Worm (Caenorhabditis elegans) whole organism, L3 larva: ENCODE data around the gene txdc-9.

Experiments
- R02D3.7 ChIP-seq: fragments of 150-350 bp; optimal IDR thresholded peaks from 2 replicates; lab custom pipeline; 2014; ENCODE audit warnings: missing biosample characterization, missing genetic modification characterization
- ama-1 ChIP-seq: fragments of 150-350 bp; optimal IDR thresholded peaks from 2 replicates; lab custom pipeline; 2018
- egl-5 ChIP-seq: fragments of 150-350 bp; optimal IDR thresholded peaks from 2 replicates; lab custom pipeline; 2017; ENCODE audit warnings: missing biosample characterization, missing genetic modification reagents, missing genetic modification characterization, inconsistent platforms
- elt-2 ChIP-seq: sonication (generic microtip); optimal IDR thresholded peaks from 2 replicates; lab custom pipeline; 2016; ENCODE audit warnings: missing genetic modification reagents, mild to moderate bottlenecking, missing genetic modification characterization, missing compliant biosample characterization
- fos-1 ChIP-seq: fragments of 150-350 bp; optimal IDR thresholded peaks from 2 replicates; lab custom pipeline; 2014; ENCODE audit warnings: missing biosample characterization, missing genetic modification characterization
- jun-1 ChIP-seq: fragments of 150-350 bp; optimal IDR thresholded peaks from 2 replicates; lab custom pipeline; 2014; ENCODE audit warnings: missing biosample characterization, missing genetic modification reagents, missing genetic modification characterization
- lin-39 ChIP-seq: fragments of 150-350 bp; optimal IDR thresholded peaks from 2 replicates; lab custom pipeline; 2018; ENCODE audit warnings: missing biosample characterization, missing genetic modification reagents, missing genetic modification characterization
- mdl-1 ChIP-seq: fragments of 150-350 bp; optimal IDR thresholded peaks from 2 replicates; lab custom pipeline; 2014; ENCODE audit warnings: missing biosample characterization, missing genetic modification characterization
- nhr-11 ChIP-seq: fragments of 150-350 bp; optimal IDR thresholded peaks from 2 replicates; lab custom pipeline; 2014; ENCODE audit warnings: missing biosample characterization, missing genetic modification characterization
- nhr-12 ChIP-seq: fragments of 150-350 bp; optimal IDR thresholded peaks from 2 replicates; lab custom pipeline; 2014; ENCODE audit warnings: missing biosample characterization, missing genetic modification characterization
- nhr-237 ChIP-seq: fragments of 150-350 bp; optimal IDR thresholded peaks from 2 replicates; lab custom pipeline; 2014; ENCODE audit warnings: missing biosample characterization, missing genetic modification characterization
- nhr-25 ChIP-seq: sonication (generic microtip); optimal IDR thresholded peaks from 2 replicates; lab custom pipeline; 2017; ENCODE audit warnings: missing biosample characterization, missing genetic modification characterization
- nhr-77 ChIP-seq: fragments of 150-350 bp; optimal IDR thresholded peaks from 2 replicates; lab custom pipeline; 2014; ENCODE audit warnings: missing biosample characterization, missing genetic modification characterization
- unc-62 ChIP-seq: fragments of 150-350 bp; sonication (generic microtip); optimal IDR thresholded peaks from 4 replicates; lab custom pipeline; 2014; ENCODE audit warnings: missing biosample characterization, missing genetic modification reagents, missing genetic modification characterization

DNA sequence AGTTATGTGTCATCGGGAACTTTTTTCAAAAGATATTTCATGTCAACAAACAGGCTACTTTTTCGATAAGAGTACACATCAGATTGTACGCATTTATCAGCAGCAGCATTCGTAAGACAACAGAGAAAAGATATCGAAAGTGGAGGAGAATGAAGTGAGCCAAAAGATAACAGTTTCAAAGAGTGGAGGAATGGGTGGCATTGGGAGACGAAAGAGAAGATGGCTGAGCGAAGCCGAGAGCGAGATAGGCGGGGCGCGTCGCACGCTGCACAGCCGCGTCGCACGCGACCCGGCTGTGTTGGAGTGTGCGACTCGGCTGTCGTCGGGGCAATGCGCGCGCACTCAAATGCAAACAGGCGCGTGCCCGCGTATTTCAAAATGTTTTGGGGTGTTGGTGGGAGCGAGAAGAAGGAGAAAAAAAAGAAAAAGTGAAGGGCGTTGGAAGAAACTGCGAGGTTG lies 32.2 kb downstream of the txdc-9 start:
- peak; percentile 92 for TF ChIP-seq nhr-25 (tag; lab: Kevin White, UChicago)
- TF ChIP-seq nhr-11 (tag; lab: Kevin White, UChicago), result peak; percentile 44
- TF ChIP-seq mdl-1 (tag; lab: Kevin White, UChicago), result peak; percentile 60
- peak; percentile 50 for TF ChIP-seq R02D3.7 (tag; lab: Kevin White, UChicago)
- no peak for TF ChIP-seq nhr-237 (tag; lab: Kevin White, UChicago)
- no peak for TF ChIP-seq nhr-12 (tag; lab: Kevin White, UChicago)
- peak; percentile 99 for TF ChIP-seq elt-2 (tag; lab: Kevin White, UChicago)
- peak; percentile 92 for TF ChIP-seq jun-1 (tag; lab: Kevin White, UChicago)
- TF ChIP-seq fos-1 (tag; lab: Kevin White, UChicago), result peak; percentile 33
- TF ChIP-seq lin-39 (tag; lab: Kevin White, UChicago), result peak; percentile 97
- peak; percentile 50 for TF ChIP-seq ama-1 (lab: Kevin White, UChicago)
- no peak for TF ChIP-seq egl-5
- peak; percentile 71 for TF ChIP-seq nhr-77 (tag; lab: Kevin White, UChicago)
- no peak for TF ChIP-seq unc-62 (GFP tag; lab: Kevin White, UChicago)
